Fruit fly (Drosophila melanogaster): ENCODE measurements around the gene CG46311.

Gene CG46311

DNA sequence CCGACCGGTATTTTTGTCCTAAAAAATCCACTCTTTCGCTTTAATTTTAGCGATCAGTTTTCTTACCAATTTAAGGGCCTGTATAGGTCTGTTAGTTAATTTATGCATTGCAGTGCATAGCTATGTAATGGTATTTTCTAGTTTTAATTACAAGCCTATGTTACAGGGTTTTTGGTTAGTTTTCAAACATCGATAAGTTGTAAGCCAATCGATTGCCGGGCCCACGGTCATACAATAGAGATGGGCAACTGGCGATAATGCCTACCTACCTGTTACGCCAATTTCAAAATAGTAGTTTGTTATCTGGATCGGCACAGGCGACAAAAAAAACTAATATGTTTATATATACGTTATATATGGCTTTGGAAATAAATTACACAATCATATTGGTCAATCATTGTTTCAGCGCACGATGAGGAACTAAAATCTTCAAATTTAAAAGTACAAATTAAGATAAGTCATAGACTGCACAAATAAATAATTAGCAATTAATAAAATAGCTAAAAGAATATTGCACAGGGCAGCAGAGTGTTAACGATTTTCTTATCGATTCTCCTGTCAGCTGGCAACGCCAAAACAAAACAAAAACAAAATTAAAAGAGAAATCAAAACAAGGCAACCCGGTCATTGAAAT, 52.9 kb downstream of the CG46311 start, which contains the start of the genes tth and Tango2:
tth (minus strand) TSS at position 170 of the 634 bp plus-strand sequence.
Tango2 (plus strand) TSS at position 573 of the 634 bp plus-strand sequence.
- TF ChIP-seq CG8478 (optimal IDR thresholded peaks at IDR 0.05) (no peak), CTCF (optimal IDR thresholded peaks at IDR 0.05) (no peak)

DNA sequence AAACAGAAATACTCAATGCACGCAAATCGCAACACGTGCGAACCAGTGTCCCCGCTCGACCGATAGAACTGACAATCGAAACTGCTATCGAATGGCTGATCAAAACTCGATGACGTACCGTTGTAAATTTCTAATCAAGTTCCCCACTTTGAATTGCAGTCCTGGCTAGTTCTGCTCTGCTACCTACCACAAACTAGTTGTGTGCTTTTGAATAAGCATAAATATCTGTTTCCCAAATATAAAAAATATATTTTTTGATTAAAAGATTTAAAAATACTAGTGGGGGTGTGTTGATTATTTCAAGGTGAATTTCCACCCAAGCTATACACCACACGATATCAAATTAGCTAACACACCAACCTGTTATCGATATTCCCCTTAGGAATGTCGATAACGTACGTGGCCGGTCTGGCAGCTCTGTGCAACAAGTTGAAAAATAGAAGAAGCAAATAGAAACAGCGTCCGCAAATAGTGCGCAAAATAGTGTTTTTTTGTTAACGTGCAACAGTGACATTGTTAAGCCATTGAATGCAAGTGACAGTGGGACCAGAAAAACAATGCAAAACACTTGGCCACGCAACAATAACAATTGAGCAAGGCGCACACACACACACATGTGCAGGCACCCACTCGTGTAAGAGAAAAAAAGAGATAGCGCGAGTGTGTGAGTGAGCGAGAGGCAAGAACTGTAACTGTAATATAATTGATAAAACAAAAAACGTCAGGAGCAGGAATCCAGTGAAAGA, 60.9 kb downstream of the CG46311 start, which contains the start of the genes CG2691 and NFAT:
CG2691 (minus strand) TSS at position 75 of the 746 bp plus-strand sequence.
NFAT (plus strand) TSS at position 412 of the 746 bp plus-strand sequence.
- TF ChIP-seq CTCF (optimal IDR thresholded peaks at IDR 0.05) (peak in 1 of 2 experiments; percentile 22), CG8478 (optimal IDR thresholded peaks at IDR 0.05) (no peak)

DNA sequence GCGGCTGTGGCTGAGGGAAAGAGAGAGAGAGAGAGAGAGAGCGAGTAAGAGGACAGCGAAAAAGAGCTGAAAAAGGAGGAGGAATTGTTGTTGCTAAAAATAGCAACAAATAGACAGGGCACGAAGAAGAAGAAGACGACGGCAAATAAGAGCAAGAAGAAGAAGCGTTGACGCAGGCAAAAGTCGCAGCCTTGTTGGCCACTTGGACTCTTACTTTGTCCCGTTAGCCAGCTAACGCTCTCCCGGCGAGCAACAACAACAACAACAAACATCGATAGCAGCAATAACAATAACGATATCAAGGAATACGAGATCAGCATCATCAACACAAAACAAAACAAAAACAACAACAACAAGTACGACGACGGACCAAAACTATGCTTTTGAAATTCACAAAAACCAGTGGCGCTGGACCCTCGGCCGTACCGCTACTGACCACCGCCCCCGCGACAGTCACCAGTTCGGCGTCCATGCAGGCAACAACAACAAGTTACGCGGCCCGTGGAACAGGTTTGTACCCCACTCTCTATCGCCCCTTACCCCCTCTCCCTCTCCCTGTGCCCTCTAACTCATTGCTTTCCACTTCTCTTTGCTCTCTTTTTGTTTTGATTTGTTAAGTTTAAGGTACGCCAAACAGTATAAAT, 61.6 kb downstream of the CG46311 start:
- TF ChIP-seq CG8478 (optimal IDR thresholded peaks at IDR 0.05) (no peak), CTCF (optimal IDR thresholded peaks at IDR 0.05) (no peak)

DNA sequence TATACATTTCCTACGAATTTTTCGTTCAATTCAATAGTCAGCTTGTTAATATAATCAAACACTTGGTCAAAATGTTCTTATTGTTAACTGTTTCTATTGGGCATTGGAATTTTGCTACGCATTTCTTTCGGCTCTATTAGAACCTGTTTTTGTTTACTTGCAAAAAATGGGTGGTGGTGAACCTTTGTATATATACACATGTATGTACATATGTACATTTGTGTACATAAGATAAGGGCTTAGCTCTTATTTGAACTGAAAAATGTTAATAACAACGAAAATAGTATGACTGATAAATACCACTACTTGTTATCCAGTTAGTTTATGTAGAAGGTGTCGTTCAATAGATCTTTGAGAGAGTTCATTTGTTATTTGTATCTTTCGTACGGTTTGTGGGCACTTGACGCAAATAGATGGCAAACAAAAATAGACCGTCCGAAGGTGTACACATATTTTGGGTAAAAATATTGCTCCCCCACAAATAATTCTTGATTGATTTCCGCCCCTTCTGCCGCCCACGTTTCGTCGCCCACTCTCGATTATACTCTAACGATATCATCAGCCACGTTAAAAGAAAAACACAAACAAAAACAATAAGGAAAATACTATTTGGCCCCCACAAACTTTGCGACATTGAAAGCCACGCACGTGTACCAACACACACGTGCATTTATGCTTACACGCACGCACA, 62.4 kb downstream of the CG46311 start:
- no peak for TF ChIP-seq CTCF (optimal IDR thresholded peaks at IDR 0.05)
- TF ChIP-seq CG8478 (optimal IDR thresholded peaks at IDR 0.05) = no peak

DNA sequence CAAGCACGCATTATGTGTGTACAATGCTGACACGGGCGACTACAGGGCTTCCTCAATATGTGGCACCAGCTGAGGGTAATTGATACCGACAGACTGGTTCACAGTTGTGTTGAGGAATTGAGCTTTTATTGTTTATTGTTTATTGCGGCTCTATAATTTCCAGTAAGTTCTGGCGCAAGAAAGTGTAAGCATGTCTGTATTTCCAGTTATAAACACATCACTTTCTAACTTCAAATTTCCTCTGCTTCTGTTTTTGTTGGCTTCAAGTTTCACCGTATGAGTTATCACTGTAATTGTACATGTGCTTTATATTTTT, 62.9 kb downstream of the CG46311 start:
- TF ChIP-seq CG8478 (optimal IDR thresholded peaks at IDR 0.05) (no peak), CTCF (optimal IDR thresholded peaks at IDR 0.05) (no peak)

DNA sequence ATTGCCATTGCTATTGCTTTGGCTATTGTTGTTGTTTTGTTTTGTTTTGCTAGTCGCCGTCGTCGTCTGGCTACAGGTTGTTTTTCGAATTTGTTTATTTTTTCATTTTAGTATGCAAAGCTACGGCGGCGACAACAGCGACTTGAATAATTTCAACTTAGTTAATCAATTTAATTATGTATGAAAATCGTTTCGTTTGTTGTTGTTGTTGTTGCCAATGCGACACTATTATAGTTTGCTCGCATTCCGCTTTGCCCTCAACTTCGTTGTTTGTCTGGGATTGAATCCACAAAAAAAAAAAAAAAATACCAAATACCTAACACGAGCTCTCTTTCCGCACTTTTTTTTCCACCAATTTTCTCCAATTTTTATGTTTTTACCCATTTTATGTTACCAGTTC, 64.2 kb downstream of the CG46311 start:
- no peak for TF ChIP-seq CG8478 (optimal IDR thresholded peaks at IDR 0.05)
- no peak for TF ChIP-seq CTCF (optimal IDR thresholded peaks at IDR 0.05)

DNA sequence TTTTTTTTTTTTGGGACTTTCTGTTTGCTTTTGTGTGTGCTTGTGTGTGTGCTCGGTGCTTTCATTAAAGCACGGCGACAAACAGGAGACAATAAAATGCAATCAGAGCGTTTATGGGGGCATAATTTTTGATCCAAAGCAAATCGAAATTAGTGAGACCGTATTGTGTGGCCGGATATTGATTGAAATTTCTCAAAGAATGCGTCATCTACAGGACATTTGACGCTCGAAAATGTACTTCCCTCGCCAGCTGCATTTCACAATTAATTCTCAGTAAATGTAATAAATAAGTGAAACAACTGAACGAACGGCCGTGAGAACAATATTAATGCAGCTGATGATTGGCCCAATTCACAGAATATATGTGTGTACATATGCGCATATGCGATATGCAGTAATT, 65.8 kb downstream of the CG46311 start:
- TF ChIP-seq CTCF (optimal IDR thresholded peaks at IDR 0.05) (no peak), CG8478 (optimal IDR thresholded peaks at IDR 0.05) (no peak)

DNA sequence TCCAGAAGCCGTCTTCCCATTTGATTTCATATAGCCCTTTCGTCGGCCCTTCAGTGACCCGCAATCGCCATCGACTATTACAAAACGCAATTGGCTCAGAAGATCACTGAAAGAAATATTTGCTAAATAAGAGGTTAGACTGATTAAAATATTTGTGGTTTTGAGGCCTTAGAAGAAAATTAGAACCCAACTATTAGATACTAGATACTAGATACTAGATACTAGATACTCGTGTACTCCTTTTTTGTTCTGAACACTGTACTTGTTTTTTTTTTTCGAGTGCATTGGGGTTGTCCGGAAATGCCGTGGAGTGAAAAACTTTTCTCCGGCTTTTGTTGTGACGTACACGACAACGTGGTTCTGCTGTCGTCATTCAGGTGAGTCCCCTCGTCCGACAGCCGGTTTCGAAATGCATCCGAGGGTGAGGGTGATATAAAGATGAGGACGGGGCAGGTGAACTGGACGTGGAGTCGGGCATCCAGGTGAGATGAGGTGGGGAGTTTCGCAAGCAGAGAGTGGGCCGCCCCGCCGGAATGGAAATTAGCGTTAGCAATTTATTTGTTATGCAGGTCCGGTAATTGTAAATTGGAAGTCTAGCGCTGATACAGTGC, 66.8 kb downstream of the CG46311 start:
- no peak for TF ChIP-seq CTCF (optimal IDR thresholded peaks at IDR 0.05)
- TF ChIP-seq CG8478 (optimal IDR thresholded peaks at IDR 0.05) = no peak

DNA sequence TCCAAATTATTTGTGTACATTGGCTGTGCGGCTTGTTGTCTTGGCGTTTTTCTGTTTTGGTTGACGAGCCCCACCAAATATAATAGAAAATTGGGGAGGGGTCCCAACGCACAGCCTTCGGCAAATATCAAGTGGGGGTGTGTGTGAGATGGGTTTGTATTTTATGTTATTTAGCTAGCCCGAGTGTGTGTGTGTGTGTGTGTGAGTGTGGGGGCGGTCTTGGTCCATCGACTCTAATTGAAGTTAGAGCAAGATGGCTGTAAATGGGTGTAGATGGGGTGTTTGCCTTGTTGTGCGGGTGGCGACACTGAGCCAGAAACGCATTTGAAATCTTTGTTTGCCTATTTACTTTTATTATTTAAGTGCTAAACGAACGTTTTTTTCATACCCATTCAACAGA, 69.0 kb downstream of the CG46311 start:
- no peak for TF ChIP-seq CTCF (optimal IDR thresholded peaks at IDR 0.05)
- TF ChIP-seq CG8478 (optimal IDR thresholded peaks at IDR 0.05) = no peak

DNA sequence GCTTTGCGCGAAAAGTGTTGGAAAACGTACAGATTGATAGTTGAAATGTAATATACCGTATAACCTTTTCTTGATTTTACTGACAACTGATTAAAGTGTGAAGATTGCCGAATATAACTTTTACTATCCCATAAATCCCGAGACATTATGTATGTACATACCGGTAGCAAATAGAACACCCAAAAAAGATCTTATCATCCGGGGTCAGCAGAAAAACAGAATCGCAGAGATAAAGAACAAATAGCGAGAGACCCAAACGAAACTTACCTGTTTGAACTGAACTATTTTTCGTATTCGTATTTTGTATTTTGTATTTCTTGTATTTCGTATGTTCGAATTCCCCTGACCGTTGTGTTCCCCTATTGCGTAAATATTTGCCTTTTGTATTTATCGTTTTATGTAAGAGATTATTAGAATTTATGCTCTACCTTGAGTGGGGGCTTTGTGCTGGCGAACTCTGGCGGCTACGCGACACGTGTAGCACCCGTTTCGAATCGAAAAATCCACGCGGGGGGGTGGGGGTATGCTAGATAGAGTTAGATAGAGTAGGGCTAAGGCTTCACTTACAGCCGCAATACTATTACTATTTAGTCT, 69.8 kb downstream of the CG46311 start:
- TF ChIP-seq CG8478 (optimal IDR thresholded peaks at IDR 0.05) (no peak), CTCF (optimal IDR thresholded peaks at IDR 0.05) (no peak)

DNA sequence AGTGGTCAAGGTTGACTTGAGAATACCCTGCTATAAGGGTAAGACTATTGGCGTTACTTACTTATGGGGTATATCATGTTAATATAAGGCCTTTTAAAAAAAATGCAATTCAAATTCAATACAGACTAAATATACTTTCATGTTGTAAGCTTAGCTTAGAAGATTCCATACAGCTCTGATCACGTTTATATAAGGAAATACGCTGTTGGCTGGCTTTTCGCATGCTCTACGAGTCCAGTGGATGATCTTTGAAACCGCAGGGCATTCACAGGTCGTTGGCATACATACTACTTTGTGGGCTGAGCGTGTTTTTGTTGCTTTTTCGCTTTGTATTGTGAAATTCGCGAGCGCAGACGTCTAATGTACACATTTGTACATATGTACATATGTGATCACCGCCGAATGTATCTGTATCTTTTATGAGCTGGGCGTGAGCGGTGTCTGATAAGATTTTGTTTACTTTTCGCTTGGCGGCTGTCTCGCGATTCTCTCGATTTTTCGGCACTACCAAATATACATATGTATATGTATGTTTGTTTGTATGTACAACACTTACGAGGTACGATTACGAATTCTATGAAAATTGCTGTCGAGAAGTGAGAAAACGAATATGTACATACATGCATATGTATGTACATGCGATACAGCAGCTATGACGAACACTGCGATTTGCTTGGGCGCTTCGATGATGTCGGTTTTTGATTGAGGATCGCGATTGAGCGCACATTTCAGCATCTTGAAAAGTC, 70.8 kb downstream of the CG46311 start:
- TF ChIP-seq CG8478 (optimal IDR thresholded peaks at IDR 0.05) (no peak), CTCF (optimal IDR thresholded peaks at IDR 0.05) (no peak)

DNA sequence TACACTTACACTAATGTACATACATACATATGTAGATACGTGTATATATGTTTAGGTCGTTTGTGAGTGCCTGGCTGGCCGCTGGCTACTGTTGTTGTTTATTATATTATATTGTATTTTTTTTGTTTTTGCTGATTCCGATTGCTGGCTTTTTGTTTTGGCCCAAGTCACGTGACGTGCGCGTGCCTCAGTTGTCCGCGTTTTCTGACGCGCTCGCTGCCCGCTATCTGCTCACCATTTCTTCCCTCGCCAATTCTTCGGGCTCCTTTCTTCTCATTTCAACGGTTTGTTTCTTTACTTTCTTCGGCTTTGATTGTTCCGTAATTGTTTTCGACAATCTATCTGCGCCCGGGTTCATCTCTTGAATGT, 71.4 kb downstream of the CG46311 start:
- TF ChIP-seq CG8478 (optimal IDR thresholded peaks at IDR 0.05) (no peak), CTCF (optimal IDR thresholded peaks at IDR 0.05) (no peak)

DNA sequence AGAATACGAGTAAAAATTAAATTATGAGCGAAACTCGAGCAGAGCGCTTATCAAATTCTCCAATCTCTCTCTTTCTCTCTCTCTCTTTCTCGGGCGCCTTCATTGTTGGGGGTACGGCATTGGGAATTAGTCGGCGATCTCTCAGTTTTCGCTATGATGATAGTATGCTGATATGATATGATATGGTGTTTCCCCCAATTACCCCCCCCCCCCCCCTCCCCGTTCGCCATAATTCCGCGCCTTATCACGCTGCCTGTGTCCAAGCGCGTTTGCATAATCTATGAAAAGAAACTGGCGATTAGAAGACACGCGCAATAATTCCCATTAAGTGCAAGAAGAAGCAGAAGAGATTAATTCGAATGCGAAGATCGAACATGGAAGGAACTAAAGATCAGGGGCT, 73.2 kb downstream of the CG46311 start:
- TF ChIP-seq CTCF (optimal IDR thresholded peaks at IDR 0.05) (no peak), CG8478 (optimal IDR thresholded peaks at IDR 0.05) (no peak)

DNA sequence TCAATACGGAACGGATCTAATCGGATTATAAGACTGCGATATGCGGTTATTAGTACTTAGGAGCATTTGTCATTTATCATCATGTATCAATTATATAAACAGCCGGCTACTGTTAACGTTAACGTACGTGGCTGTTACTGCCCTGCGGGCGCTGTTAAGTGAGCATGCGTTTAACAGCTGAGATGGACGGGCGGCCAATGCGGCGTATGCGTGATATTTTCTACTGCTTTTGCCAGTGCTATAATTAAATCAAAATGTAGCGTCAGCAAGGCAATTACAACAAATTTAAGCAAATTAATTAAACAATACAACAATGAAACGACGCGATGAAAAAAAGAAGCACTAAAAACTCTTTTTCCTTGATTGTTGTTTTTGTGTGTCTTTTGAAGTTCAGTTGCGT, 74.0 kb downstream of the CG46311 start:
- TF ChIP-seq CTCF (optimal IDR thresholded peaks at IDR 0.05) = no peak
- TF ChIP-seq CG8478 (optimal IDR thresholded peaks at IDR 0.05) = no peak

Data from S2 (cell line).